Fruit fly (Drosophila melanogaster): ENCODE measurements around the gene CG9992.
A peak's percentile ranks its signal among the peaks of the same experiment; 100 is the strongest.

CG9992 gene

dm6 chrX:16424296-16424695 lies 39.6 kb upstream of the CG9992 start:
- TF ChIP-seq CG8301 (tag; optimal IDR thresholded peaks at IDR 0.05) (no peak), CG13204 (GFP tag; optimal IDR thresholded peaks at IDR 0.05) (peak; percentile 58), CG4496 (GFP tag; IDR thresholded peaks at IDR 0.05) (0 out of 3 replicates have a peak, but pooled peaks have one; percentile 9), gl (tag; optimal IDR thresholded peaks at IDR 0.05) (no peak), CG8159 (tag; optimal IDR thresholded peaks at IDR 0.05) (no peak), CG32121 (GFP tag; IDR thresholded peaks at IDR 0.05) (no peak), rn (GFP tag; IDR thresholded peaks at IDR 0.05) (no peak), CG17806 (tag; optimal IDR thresholded peaks at IDR 0.05) (no peak), CG15710 (tag; optimal IDR thresholded peaks at IDR 0.05) (no peak), Ets98B (GFP tag; IDR thresholded peaks at IDR 0.05) (no peak), Pif1B (GFP tag; optimal IDR thresholded peaks at IDR 0.05) (no peak), CG10348 (GFP tag; IDR thresholded peaks at IDR 0.05) (no peak), CG9948 (tag; optimal IDR thresholded peaks at IDR 0.05) (no peak), CG12605 (GFP tag; IDR thresholded peaks at IDR 0.05) (no peak), CG34367 (tag; optimal IDR thresholded peaks at IDR 0.05) (no peak)

- TF ChIP-seq CG32121 (GFP tag; IDR thresholded peaks at IDR 0.05) (peak; percentile 79), rn (GFP tag; IDR thresholded peaks at IDR 0.05) (no peak), fd96Ca (GFP tag; IDR thresholded peaks at IDR 0.05) (peak; percentile 81), CG12605 (GFP tag; IDR thresholded peaks at IDR 0.05) (peak; percentile 19; the same call in 1 of the 2 replicates), CG9948 (tag; optimal IDR thresholded peaks at IDR 0.05) (no peak), Ets98B (GFP tag; IDR thresholded peaks at IDR 0.05) (peak; percentile 79; the same call in 1 of the 2 replicates), Snoo (tag; optimal IDR thresholded peaks at IDR 0.05) (no peak), CG14655 (GFP tag; optimal IDR thresholded peaks at IDR 0.05) (no peak), CG13204 (GFP tag; optimal IDR thresholded peaks at IDR 0.05) (peak; percentile 63), gl (tag; optimal IDR thresholded peaks at IDR 0.05) (no peak), CG4496 (GFP tag; IDR thresholded peaks at IDR 0.05) (peak; percentile 69), EcR (GFP tag; optimal IDR thresholded peaks at IDR 0.05) (no peak)
Observed at dm6 chrX:16423125-16423509, 38.4 kb upstream of the CG9992 start.

dm6 chrX:16422466-16423124 lies 37.9 kb upstream of the CG9992 start, which contains the start of gene hang:
hang (plus strand) TSS chrX:16422831.
- TF ChIP-seq Ets98B (GFP tag; IDR thresholded peaks at IDR 0.05) (peak; percentile 4; the same call in 1 of the 2 replicates), Pif1B (GFP tag; optimal IDR thresholded peaks at IDR 0.05) (peak; percentile 23), CG8301 (tag; optimal IDR thresholded peaks at IDR 0.05) (no peak), CG34367 (tag; optimal IDR thresholded peaks at IDR 0.05) (no peak), CG4496 (GFP tag; IDR thresholded peaks at IDR 0.05) (peak; percentile 70), CG10348 (GFP tag; IDR thresholded peaks at IDR 0.05) (no peak), Snoo (tag; optimal IDR thresholded peaks at IDR 0.05) (peak; percentile 2), fd96Ca (GFP tag; IDR thresholded peaks at IDR 0.05) (0 out of 3 replicates have a peak, but pooled peaks have one; percentile 35), EcR (GFP tag; optimal IDR thresholded peaks at IDR 0.05) (peak; percentile 17), CG17806 (tag; optimal IDR thresholded peaks at IDR 0.05) (no peak), CG32121 (GFP tag; IDR thresholded peaks at IDR 0.05) (no peak), Pif1A (GFP tag; optimal IDR thresholded peaks at IDR 0.05) (peak; percentile 26), CG8159 (tag; optimal IDR thresholded peaks at IDR 0.05) (peak; percentile 8), CG13204 (GFP tag; optimal IDR thresholded peaks at IDR 0.05) (no peak)

- TF ChIP-seq CG12605 (GFP tag; IDR thresholded peaks at IDR 0.05) (0 out of 2 replicates have a peak, but pooled peaks have one; percentile 3), Pif1B (GFP tag; optimal IDR thresholded peaks at IDR 0.05) (no peak)
Observed at dm6 chrX:16421899-16422412, 37.2 kb upstream of the CG9992 start, which contains the start of gene AnxB11. AnxB11 (minus strand) TSS chrX:16422265.

dm6 chrX:16420878-16421277 lies 36.2 kb upstream of the CG9992 start:
- peak; percentile 56 for TF ChIP-seq EcR (GFP tag; optimal IDR thresholded peaks at IDR 0.05)
- no peak for TF ChIP-seq CG17806 (tag; optimal IDR thresholded peaks at IDR 0.05)

- no peak for TF ChIP-seq Pif1B (GFP tag; optimal IDR thresholded peaks at IDR 0.05)
- no peak for TF ChIP-seq CG34367 (tag; optimal IDR thresholded peaks at IDR 0.05)
- no peak for TF ChIP-seq rn (GFP tag; IDR thresholded peaks at IDR 0.05)
Observed at dm6 chrX:16420048-16420447, 35.3 kb upstream of the CG9992 start.

- no peak for TF ChIP-seq CG12605 (GFP tag; IDR thresholded peaks at IDR 0.05)
- no peak for TF ChIP-seq fd96Ca (GFP tag; IDR thresholded peaks at IDR 0.05)
- no peak for TF ChIP-seq CG14655 (GFP tag; optimal IDR thresholded peaks at IDR 0.05)
- no peak for TF ChIP-seq CG32121 (GFP tag; IDR thresholded peaks at IDR 0.05)
- TF ChIP-seq D1 (tag; optimal IDR thresholded peaks at IDR 0.05) = no peak
- no peak for TF ChIP-seq Pif1A (GFP tag; optimal IDR thresholded peaks at IDR 0.05)
- TF ChIP-seq CG15710 (tag; optimal IDR thresholded peaks at IDR 0.05) = no peak
- TF ChIP-seq CG10348 (GFP tag; IDR thresholded peaks at IDR 0.05) = no peak
- TF ChIP-seq gl (tag; optimal IDR thresholded peaks at IDR 0.05) = no peak
- peak; percentile 5 for TF ChIP-seq Pif1B (GFP tag; optimal IDR thresholded peaks at IDR 0.05)
- TF ChIP-seq EcR (GFP tag; optimal IDR thresholded peaks at IDR 0.05) = peak; percentile 5
- no peak for TF ChIP-seq CG13204 (GFP tag; optimal IDR thresholded peaks at IDR 0.05)
- TF ChIP-seq Ets98B (GFP tag; IDR thresholded peaks at IDR 0.05) = no peak
- no peak for TF ChIP-seq CG8159 (tag; optimal IDR thresholded peaks at IDR 0.05)
Observed at dm6 chrX:16414451-16415368, 30.0 kb upstream of the CG9992 start, which contains the start of gene Traf-like. Traf-like (plus strand) TSS chrX:16415046.

All from whole organism, pupa.